Fruit fly (Drosophila melanogaster): Measurements from ENCODE around the gene Gr39b.

Gr39b gene

DNA sequence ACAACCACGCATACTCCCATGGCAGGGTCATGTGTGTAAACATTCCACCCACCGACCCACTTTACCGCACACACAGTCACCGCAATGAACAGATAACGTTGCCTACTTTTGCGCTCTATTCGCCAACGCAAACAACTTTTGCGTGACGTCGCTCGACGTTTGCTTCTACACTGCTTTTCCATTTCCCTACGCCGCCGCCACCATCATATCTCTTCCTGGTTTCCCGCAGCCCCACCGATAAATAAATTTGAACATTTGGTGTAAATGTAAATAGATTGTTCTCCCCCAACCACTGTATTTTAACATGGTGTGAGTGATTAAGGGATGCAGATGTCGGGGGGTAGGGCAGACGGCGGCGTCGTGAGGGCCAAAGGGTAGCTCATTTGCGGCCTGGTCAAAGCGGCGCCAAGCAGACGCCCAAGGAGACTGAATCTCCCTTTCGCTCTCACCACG lies 45.0 kb downstream of the Gr39b start:
- TF ChIP-seq mirr (GFP tag; optimal IDR thresholded peaks at IDR 0.05) = peak; percentile 51
- peak; percentile 34 for TF ChIP-seq CG15479 (GFP tag; optimal IDR thresholded peaks at IDR 0.05)
- TF ChIP-seq CG34376 (GFP tag; optimal IDR thresholded peaks at IDR 0.05) = no peak
- peak; percentile 73 for TF ChIP-seq gcm (GFP tag; optimal IDR thresholded peaks at IDR 0.05)
- peak; percentile 8 for TF ChIP-seq CG10431 (GFP tag; optimal IDR thresholded peaks at IDR 0.05)
- no peak for TF ChIP-seq fd3F (GFP tag; optimal IDR thresholded peaks at IDR 0.05)
- TF ChIP-seq Bgb (GFP tag; IDR thresholded peaks at IDR 0.05; ENCODE audit: partially characterized antibody) = peak; percentile 24; the same call in 1 of the 2 replicates
- TF ChIP-seq Ets65A (GFP tag) = peak; percentile 81
- peak; percentile 39; the same call in 1 of the 2 replicates for TF ChIP-seq sob (GFP tag; IDR thresholded peaks at IDR 0.05)
- peak; percentile 12 for TF ChIP-seq caup (GFP tag; optimal IDR thresholded peaks at IDR 0.05; ENCODE audit: severe bottlenecking)
- TF ChIP-seq CG9437 (GFP tag; optimal IDR thresholded peaks at IDR 0.05) = peak; percentile 36
- peak; percentile 59 for TF ChIP-seq CG18011 (GFP tag; optimal IDR thresholded peaks at IDR 0.05)
- peak; percentile 65 for TF ChIP-seq tap (tag; optimal IDR thresholded peaks at IDR 0.05)
- TF ChIP-seq Chrac-16 (GFP tag; optimal IDR thresholded peaks at IDR 0.05) = no peak
- peak in 1 of 2 experiments; percentile 50 for TF ChIP-seq Hr78 (GFP tag; optimal IDR thresholded peaks at IDR 0.05)
- 0 out of 2 replicates have a peak, but pooled peaks have one; percentile 45 for TF ChIP-seq stc (GFP tag; IDR thresholded peaks at IDR 0.05)
- TF ChIP-seq crp (GFP tag; optimal IDR thresholded peaks at IDR 0.05) = no peak
- TF ChIP-seq Adf1 (GFP tag; IDR thresholded peaks at IDR 0.05) = peak; percentile 51; the same call in 1 of the 2 replicates
- peak; percentile 42 for TF ChIP-seq Hmr (GFP tag; optimal IDR thresholded peaks at IDR 0.05)
- TF ChIP-seq Hey (tag; optimal IDR thresholded peaks at IDR 0.05) = peak; percentile 11
- TF ChIP-seq CG18599 (GFP tag; optimal IDR thresholded peaks at IDR 0.05) = peak; percentile 31
- TF ChIP-seq CG1233 (GFP tag; optimal IDR thresholded peaks at IDR 0.05) = peak; percentile 11
- peak; percentile 24 for TF ChIP-seq CG1603 (tag; optimal IDR thresholded peaks at IDR 0.05)
- peak; percentile 10 for TF ChIP-seq CG2712 (tag; optimal IDR thresholded peaks at IDR 0.05)
- peak in 1 of 2 experiments; percentile 6 for TF ChIP-seq chif (GFP tag; optimal IDR thresholded peaks at IDR 0.05)
- peak; percentile 52 for TF ChIP-seq ftz-f1 (GFP tag; optimal IDR thresholded peaks at IDR 0.05)
- TF ChIP-seq dmrt99B (tag; optimal IDR thresholded peaks at IDR 0.05) = no peak
- peak; percentile 88 for TF ChIP-seq CG2199 (GFP tag; IDR thresholded peaks at IDR 0.05)
- TF ChIP-seq CG3995 (GFP tag; optimal IDR thresholded peaks at IDR 0.05) = no peak
- peak; percentile 60 for TF ChIP-seq CG12769 (tag; optimal IDR thresholded peaks at IDR 0.05)
- no peak for TF ChIP-seq CG8290 (GFP tag; optimal IDR thresholded peaks at IDR 0.05)
- TF ChIP-seq CG8290 (tag; optimal IDR thresholded peaks at IDR 0.05) = peak in 1 of 2 experiments; percentile 39
- TF ChIP-seq Drgx (GFP tag; IDR thresholded peaks at IDR 0.05) = no peak
- TF ChIP-seq CG10543 (GFP tag; optimal IDR thresholded peaks at IDR 0.05) = peak; percentile 30
- no peak for TF ChIP-seq p53 (GFP tag; optimal IDR thresholded peaks at IDR 0.05)
- TF ChIP-seq Nf-YC (tag; optimal IDR thresholded peaks at IDR 0.05) = peak; percentile 9
- TF ChIP-seq CG6689 (GFP tag; IDR thresholded peaks at IDR 0.05) = no peak
- TF ChIP-seq Meics (GFP tag; optimal IDR thresholded peaks at IDR 0.05) = peak; percentile 21
- peak; percentile 18 for TF ChIP-seq Vsx1 (GFP tag; optimal IDR thresholded peaks at IDR 0.05)
- peak; percentile 44 for TF ChIP-seq lab (GFP tag; optimal IDR thresholded peaks at IDR 0.05)
- no peak for TF ChIP-seq Neu2 (GFP tag; optimal IDR thresholded peaks at IDR 0.05; ENCODE audit: borderline replicate concordance)
- TF ChIP-seq exex (tag; optimal IDR thresholded peaks at IDR 0.05) = peak; percentile 23
- peak; percentile 14 for TF ChIP-seq CG2678 (tag; optimal IDR thresholded peaks at IDR 0.05)
- TF ChIP-seq CG6175 (GFP tag; IDR thresholded peaks at IDR 0.05) = 0 out of 3 replicates have a peak, but pooled peaks have one; percentile 32
- peak; percentile 90 for TF ChIP-seq CG31365 (tag; optimal IDR thresholded peaks at IDR 0.05)
- peak; percentile 30 for TF ChIP-seq chn (GFP tag; optimal IDR thresholded peaks at IDR 0.05)
- no peak for TF ChIP-seq tna (GFP tag; IDR thresholded peaks at IDR 0.05; ENCODE audit: partially characterized antibody)
- TF ChIP-seq Eip74EF (GFP tag; optimal IDR thresholded peaks at IDR 0.05) = peak in 1 of 2 experiments; percentile 28
